Worm (Caenorhabditis elegans) whole organism, L2 larva: Measurements from ENCODE around the gene nhr-35.
A peak's percentile ranks its signal among the peaks of the same experiment; 100 is the strongest.

Experiments used
- C34F6.9 ChIP-seq: fragments of 150-350 bp; optimal IDR thresholded peaks from 2 replicates; lab custom pipeline; 2014; ENCODE audit warnings: missing biosample characterization, missing genetic modification characterization
- F13H6.1 ChIP-seq: sonication (generic microtip); optimal IDR thresholded peaks from 2 replicates; lab custom pipeline; 2016; ENCODE audit warnings: missing genetic modification characterization, missing compliant biosample characterization
- R02D3.7 ChIP-seq: fragments of 150-350 bp; optimal IDR thresholded peaks from 2 replicates; lab custom pipeline; 2014; ENCODE audit warnings: missing biosample characterization, missing genetic modification characterization
- Y55F3AM.14 ChIP-seq: fragments of 200-800 bp; sonication (Bioruptor generic); optimal IDR thresholded peaks from 2 replicates; lab custom pipeline; 2018; ENCODE audit warnings: mild to moderate bottlenecking, missing genetic modification characterization, missing compliant biosample characterization
- ZK546.5 ChIP-seq: sonication (generic microtip); optimal IDR thresholded peaks from 2 replicates; lab custom pipeline; 2017; ENCODE audit warnings: missing biosample characterization, missing genetic modification characterization
- alr-1 ChIP-seq: fragments of 150-350 bp; optimal IDR thresholded peaks from 2 replicates; lab custom pipeline; 2014; ENCODE audit warnings: missing biosample characterization, missing genetic modification characterization
- aly-2 ChIP-seq: fragments of 150-350 bp; optimal IDR thresholded peaks from 2 replicates; lab custom pipeline; 2014; ENCODE audit warnings: missing biosample characterization, missing genetic modification characterization
- ama-1 ChIP-seq: fragments of 150-350 bp; optimal IDR thresholded peaks from 2 replicates; lab custom pipeline; 2018; ENCODE audit warnings: inconsistent platforms
- blmp-1 ChIP-seq: sonication (generic microtip); optimal IDR thresholded peaks from 2 replicates; lab custom pipeline; 2017; ENCODE audit warnings: missing genetic modification characterization, mild to moderate bottlenecking, missing compliant biosample characterization, antibody characterized with exemption, moderate library complexity; ENCODE audit not compliant: insufficient read depth
- ceh-16 ChIP-seq: fragments of 150-350 bp; optimal IDR thresholded peaks from 2 replicates; lab custom pipeline; 2014; ENCODE audit warnings: missing biosample characterization, missing genetic modification characterization
- ceh-82 ChIP-seq: fragments of 150-350 bp; optimal IDR thresholded peaks from 2 replicates; lab custom pipeline; 2014; ENCODE audit warnings: missing biosample characterization, missing genetic modification characterization
- crh-2 ChIP-seq: sonication (generic microtip); optimal IDR thresholded peaks from 2 replicates; lab custom pipeline; 2017; ENCODE audit warnings: missing biosample characterization, missing genetic modification characterization
- dmd-4 ChIP-seq: sonication (generic microtip); optimal IDR thresholded peaks from 2 replicates; lab custom pipeline; 2017; ENCODE audit warnings: missing biosample characterization, missing genetic modification characterization
- egl-27 ChIP-seq: sonication (generic microtip); optimal IDR thresholded peaks from 3 replicates; lab custom pipeline; 2017; ENCODE audit warnings: missing biosample characterization, missing genetic modification reagents, missing genetic modification characterization
- elt-1 ChIP-seq: fragments of 150-350 bp; optimal IDR thresholded peaks from 2 replicates; lab custom pipeline; 2014; ENCODE audit warnings: missing biosample characterization, missing genetic modification characterization
- elt-3 ChIP-seq: sonication (generic microtip); optimal IDR thresholded peaks from 2 replicates; lab custom pipeline; 2017; ENCODE audit warnings: missing biosample characterization, missing genetic modification characterization
- fos-1 ChIP-seq: fragments of 150-350 bp; optimal IDR thresholded peaks from 2 replicates; lab custom pipeline; 2014; ENCODE audit warnings: missing biosample characterization, missing genetic modification characterization
- gmeb-1 ChIP-seq: fragments of 150-350 bp; optimal IDR thresholded peaks from 2 replicates; lab custom pipeline; 2014; ENCODE audit warnings: missing biosample characterization, missing genetic modification characterization
- lin-11 ChIP-seq: fragments of 150-350 bp; sonication (generic microtip); optimal IDR thresholded peaks from 2 replicates; lab custom pipeline; 2014; ENCODE audit warnings: missing biosample characterization, missing genetic modification characterization, inconsistent platforms, mixed read lengths
- lin-13 ChIP-seq: fragments of 150-350 bp; optimal IDR thresholded peaks from 2 replicates; lab custom pipeline; 2014; ENCODE audit warnings: missing biosample characterization, missing genetic modification reagents, missing genetic modification characterization
- lin-39 ChIP-seq: fragments of 150-350 bp; optimal IDR thresholded peaks from 2 replicates; lab custom pipeline; 2014; ENCODE audit warnings: missing biosample characterization, missing genetic modification reagents, missing genetic modification characterization
- lsy-2 ChIP-seq, 2 experiments: fragments of 150-350 bp in 1 of 2; sonication (generic microtip) in 1 of 2; optimal IDR thresholded peaks; 2 replicates each; lab custom pipeline; 2014 to 2017; ENCODE audit warnings: missing biosample characterization in 2 of 2, missing genetic modification characterization in 2 of 2
- mab-5 ChIP-seq: fragments of 150-350 bp; optimal IDR thresholded peaks from 2 replicates; lab custom pipeline; 2014; ENCODE audit warnings: missing biosample characterization, missing genetic modification characterization
- mdl-1 ChIP-seq, 2 experiments: fragments of 150-350 bp in 1 of 2; sonication (generic microtip) in 1 of 2; optimal IDR thresholded peaks; 2 replicates each; lab custom pipeline; 2017; ENCODE audit warnings: missing biosample characterization in 2 of 2, missing genetic modification characterization in 2 of 2
- nhr-10 ChIP-seq: sonication (generic microtip); optimal IDR thresholded peaks from 2 replicates; lab custom pipeline; 2017; ENCODE audit warnings: missing biosample characterization, missing genetic modification characterization
- nhr-12 ChIP-seq: fragments of 150-350 bp; optimal IDR thresholded peaks from 2 replicates; lab custom pipeline; 2014; ENCODE audit warnings: missing biosample characterization, missing genetic modification characterization
- nhr-129 ChIP-seq: fragments of 150-350 bp; optimal IDR thresholded peaks from 2 replicates; lab custom pipeline; 2014; ENCODE audit warnings: missing biosample characterization, missing genetic modification characterization
- nhr-21 ChIP-seq: fragments of 150-350 bp; optimal IDR thresholded peaks from 2 replicates; lab custom pipeline; 2014; ENCODE audit warnings: missing biosample characterization, missing genetic modification characterization
- nhr-23 ChIP-seq: fragments of 150-350 bp; optimal IDR thresholded peaks from 2 replicates; lab custom pipeline; 2014; ENCODE audit warnings: missing biosample characterization, missing genetic modification reagents, missing genetic modification characterization
- nhr-237 ChIP-seq: fragments of 150-350 bp; optimal IDR thresholded peaks from 2 replicates; lab custom pipeline; 2014; ENCODE audit warnings: missing biosample characterization, missing genetic modification characterization
- nhr-25 ChIP-seq: fragments of 150-350 bp; sonication (generic microtip); optimal IDR thresholded peaks from 3 replicates; lab custom pipeline; 2014; ENCODE audit warnings: missing biosample characterization, missing genetic modification characterization
- nhr-6 ChIP-seq: fragments of 150-350 bp; optimal IDR thresholded peaks from 2 replicates; lab custom pipeline; 2014; ENCODE audit warnings: missing biosample characterization, missing genetic modification characterization
- nhr-77 ChIP-seq: fragments of 150-350 bp; optimal IDR thresholded peaks from 2 replicates; lab custom pipeline; 2014; ENCODE audit warnings: missing biosample characterization, missing genetic modification characterization
- sem-4 ChIP-seq: fragments of 150-350 bp; optimal IDR thresholded peaks from 2 replicates; lab custom pipeline; 2014; ENCODE audit warnings: missing biosample characterization, missing genetic modification reagents, missing genetic modification characterization
- skn-1 ChIP-seq: sonication (generic microtip); optimal IDR thresholded peaks from 2 replicates; lab custom pipeline; 2017; ENCODE audit warnings: missing biosample characterization, missing genetic modification characterization
- sma-3 ChIP-seq: sonication (generic microtip); optimal IDR thresholded peaks from 2 replicates; lab custom pipeline; 2016; ENCODE audit warnings: missing genetic modification reagents, missing genetic modification characterization, missing compliant biosample characterization
- sma-9 ChIP-seq, 2 experiments: fragments of 150-350 bp in 1 of 2; sonication (generic microtip) in 1 of 2; optimal IDR thresholded peaks; 2 replicates each; lab custom pipeline; 2014 to 2016; ENCODE audit warnings: missing genetic modification characterization in 2 of 2, mild to moderate bottlenecking in 1 of 2, missing biosample characterization in 1 of 2, missing compliant biosample characterization in 1 of 2, missing genetic modification reagents in 1 of 2, moderate library complexity in 1 of 2
- snpc-4 ChIP-seq: fragments of 150-350 bp; optimal IDR thresholded peaks from 2 replicates; lab custom pipeline; 2014; ENCODE audit warnings: missing biosample characterization, missing genetic modification characterization
- unc-39 ChIP-seq: fragments of 150-350 bp; optimal IDR thresholded peaks from 2 replicates; lab custom pipeline; 2014; ENCODE audit warnings: missing biosample characterization, missing genetic modification characterization
- unc-55 ChIP-seq: fragments of 150-350 bp; sonication (generic microtip); optimal IDR thresholded peaks from 3 replicates; lab custom pipeline; 2014; ENCODE audit warnings: missing biosample characterization, missing genetic modification reagents, missing genetic modification characterization
- zag-1 ChIP-seq: fragments of 150-350 bp; optimal IDR thresholded peaks from 2 replicates; lab custom pipeline; 2014; ENCODE audit warnings: missing biosample characterization, missing genetic modification characterization
- ztf-1 ChIP-seq: fragments of 200-800 bp; sonication (Bioruptor generic); conservative IDR thresholded peaks from 2 replicates; pipeline ENCODE4 v1.3.6; 2022; ENCODE audit warnings: missing genetic modification characterization, missing compliant biosample characterization
- ztf-4 ChIP-seq: fragments of 150-350 bp; optimal IDR thresholded peaks from 2 replicates; lab custom pipeline; 2014; ENCODE audit warnings: missing biosample characterization, missing genetic modification characterization

nhr-35 gene

ce11 chrX:4523887-4524350 lies 8.6 kb upstream of the nhr-35 start, which contains the start of gene pdi-2:
pdi-2 (plus strand) TSS chrX:4524155.
- TF ChIP-seq mab-5: peak; percentile 41
- TF ChIP-seq gmeb-1 (tag; lab: Kevin White, UChicago): peak; percentile 68
- TF ChIP-seq lin-13: peak; percentile 76
- no peak for TF ChIP-seq elt-1 (tag; lab: Kevin White, UChicago)
- peak; percentile 75 for TF ChIP-seq Y55F3AM.14
- TF ChIP-seq sma-9 (GFP tag; optimal IDR thresholded peaks at IDR 0.05; lab: Kevin White, UChicago): peak; percentile 33
- no peak for TF ChIP-seq sma-9 (tag; optimal IDR thresholded peaks at IDR 0.05; lab: Kevin White, UChicago)
- peak; percentile 85 for TF ChIP-seq ama-1 (lab: Kevin White, UChicago)
- TF ChIP-seq nhr-77: no peak
- peak; percentile 74 for TF ChIP-seq sma-3 (GFP tag; lab: Kevin White, UChicago)
- TF ChIP-seq ZK546.5 (tag; lab: Kevin White, UChicago): peak; percentile 8
- TF ChIP-seq alr-1: no peak
- peak; percentile 53 for TF ChIP-seq fos-1 (tag; lab: Kevin White, UChicago)
- no peak for TF ChIP-seq ceh-82 (tag; lab: Kevin White, UChicago)
- TF ChIP-seq nhr-25 (tag; lab: Kevin White, UChicago): peak; percentile 82
- TF ChIP-seq ceh-16 (tag; lab: Kevin White, UChicago): peak; percentile 89
- TF ChIP-seq lsy-2 (tag; optimal IDR thresholded peaks at IDR 0.05; lab: Kevin White, UChicago): peak; percentile 72 to 91
- no peak for TF ChIP-seq lin-39 (tag; lab: Kevin White, UChicago)
- no peak for TF ChIP-seq skn-1 (tag; lab: Kevin White, UChicago)
- no peak for TF ChIP-seq dmd-4 (tag; lab: Kevin White, UChicago)
- peak; percentile 50 for TF ChIP-seq sem-4 (tag; lab: Kevin White, UChicago)
- no peak for TF ChIP-seq aly-2 (tag; lab: Kevin White, UChicago)
- TF ChIP-seq F13H6.1 (tag; lab: Kevin White, UChicago): peak; percentile 72
- peak; percentile 12 for TF ChIP-seq nhr-237
- no peak for TF ChIP-seq nhr-10 (tag; lab: Kevin White, UChicago)
- no peak for TF ChIP-seq R02D3.7 (tag; lab: Kevin White, UChicago)
- no peak for TF ChIP-seq nhr-6
- peak in 1 of 2 experiments; percentile 52 for TF ChIP-seq mdl-1 (tag; optimal IDR thresholded peaks at IDR 0.05; lab: Kevin White, UChicago)
- TF ChIP-seq zag-1 (tag; lab: Kevin White, UChicago): no peak
- TF ChIP-seq unc-55 (GFP tag; lab: Kevin White, UChicago): peak; percentile 54
- TF ChIP-seq unc-39 (tag; lab: Kevin White, UChicago): no peak
- no peak for TF ChIP-seq ztf-1 (GFP tag; lab: Robert Waterston, UW)
- no peak for TF ChIP-seq nhr-12 (tag; lab: Kevin White, UChicago)
- TF ChIP-seq snpc-4 (tag; lab: Kevin White, UChicago): no peak
- TF ChIP-seq nhr-21 (tag; lab: Kevin White, UChicago): peak; percentile 80
- no peak for TF ChIP-seq ztf-4 (tag; lab: Kevin White, UChicago)
- TF ChIP-seq nhr-129: peak; percentile 68
- TF ChIP-seq crh-2: peak; percentile 94
- TF ChIP-seq nhr-23 (tag; lab: Kevin White, UChicago): no peak
- TF ChIP-seq elt-3 (tag; lab: Kevin White, UChicago): no peak
- peak; percentile 59 for TF ChIP-seq C34F6.9 (tag; lab: Kevin White, UChicago)
- TF ChIP-seq blmp-1 (tag; lab: Kevin White, UChicago): peak; percentile 75
- peak; percentile 70 for TF ChIP-seq lin-11 (tag; lab: Kevin White, UChicago)
- peak; percentile 71 for TF ChIP-seq egl-27 (tag; lab: Kevin White, UChicago)

ce11 chrX:4524844-4525243 lies 7.6 kb upstream of the nhr-35 start:
- TF ChIP-seq crh-2: no peak
- no peak for TF ChIP-seq lin-39 (tag; lab: Kevin White, UChicago)
- no peak for TF ChIP-seq R02D3.7 (tag; lab: Kevin White, UChicago)
- no peak for TF ChIP-seq ceh-82 (tag; lab: Kevin White, UChicago)
- no peak for TF ChIP-seq nhr-237
- TF ChIP-seq skn-1 (tag; lab: Kevin White, UChicago): no peak
- peak; percentile 9 for TF ChIP-seq sma-9 (GFP tag; optimal IDR thresholded peaks at IDR 0.05; lab: Kevin White, UChicago)
- TF ChIP-seq sma-9 (tag; optimal IDR thresholded peaks at IDR 0.05; lab: Kevin White, UChicago): no peak
- peak; percentile 28 for TF ChIP-seq nhr-129
- no peak for TF ChIP-seq aly-2 (tag; lab: Kevin White, UChicago)
- no peak for TF ChIP-seq elt-1 (tag; lab: Kevin White, UChicago)
- TF ChIP-seq lin-13: no peak
- TF ChIP-seq egl-27 (tag; lab: Kevin White, UChicago): no peak
- TF ChIP-seq F13H6.1 (tag; lab: Kevin White, UChicago): no peak
- no peak for TF ChIP-seq lin-11 (tag; lab: Kevin White, UChicago)
- TF ChIP-seq alr-1: no peak
- TF ChIP-seq ztf-4 (tag; lab: Kevin White, UChicago): no peak
- TF ChIP-seq nhr-12 (tag; lab: Kevin White, UChicago): no peak
- TF ChIP-seq Y55F3AM.14: no peak
- TF ChIP-seq snpc-4 (tag; lab: Kevin White, UChicago): no peak
- TF ChIP-seq nhr-25 (tag; lab: Kevin White, UChicago): peak; percentile 35
